Worm (Caenorhabditis elegans) whole organism, L1 larva: Measurements from ENCODE around the gene C04E6.4.
A peak's percentile ranks its signal among the peaks of the same experiment; 100 is the strongest.

Source experiments
- C34B4.2 ChIP-seq: sonication (generic microtip); optimal IDR thresholded peaks from 2 replicates; lab custom pipeline; 2017; ENCODE audit warnings: mild to moderate bottlenecking, missing genetic modification characterization, missing compliant biosample characterization
- Y116A8C.19 ChIP-seq: sonication (generic microtip); optimal IDR thresholded peaks from 2 replicates; lab custom pipeline; 2016; ENCODE audit warnings: missing compliant biosample characterization, missing genetic modification characterization, borderline replicate concordance
- alr-1 ChIP-seq: fragments of 200-800 bp; sonication (Bioruptor generic); optimal IDR thresholded peaks from 2 replicates; lab custom pipeline; 2018; ENCODE audit warnings: borderline replicate concordance, mild to moderate bottlenecking, missing genetic modification characterization, missing compliant biosample characterization
- ceh-63 ChIP-seq: fragments of 200-800 bp; sonication (Bioruptor generic); optimal IDR thresholded peaks from 2 replicates; lab custom pipeline; 2018; ENCODE audit warnings: mild to moderate bottlenecking, missing genetic modification characterization, missing compliant biosample characterization
- dpl-1 ChIP-seq, 3 experiments: fragments of 150-350 bp in 2 of 3; sonication (generic microtip) in 1 of 3; optimal IDR thresholded peaks; 2 replicates each; lab custom pipeline; 2014 to 2017; ENCODE audit warnings: missing biosample characterization in 3 of 3, missing genetic modification characterization in 3 of 3, missing genetic modification reagents in 3 of 3
- dsc-1 ChIP-seq: sonication (generic microtip); optimal IDR thresholded peaks from 2 replicates; lab custom pipeline; 2016; ENCODE audit warnings: mild to moderate bottlenecking, missing genetic modification characterization, missing compliant biosample characterization
- efl-1 ChIP-seq, 4 experiments: fragments of 150-350 bp; optimal IDR thresholded peaks in 3 of 4; peaks in 1 of 4; 1 replicate in 1 of 4; 2 replicates in 3 of 4; lab custom pipeline; 2014; ENCODE audit warnings: missing biosample characterization in 2 of 4, missing genetic modification characterization in 2 of 4, missing genetic modification reagents in 2 of 4
- egl-13 ChIP-seq: sonication (generic microtip); optimal IDR thresholded peaks from 2 replicates; lab custom pipeline; 2016; ENCODE audit warnings: missing genotype, missing genetic modification reagents, missing genetic modification characterization, missing compliant biosample characterization
- egl-27 ChIP-seq, 2 experiments: fragments of 150-350 bp in 1 of 2; sonication (generic microtip); optimal IDR thresholded peaks; 3 replicates each; lab custom pipeline; 2017 to 2018; ENCODE audit warnings: missing biosample characterization in 2 of 2, missing genetic modification characterization in 2 of 2, missing genetic modification reagents in 2 of 2
- elt-2 ChIP-seq: sonication (generic microtip); optimal IDR thresholded peaks from 2 replicates; lab custom pipeline; 2016; ENCODE audit warnings: missing genetic modification characterization, mild to moderate bottlenecking, inconsistent platforms, missing compliant biosample characterization, missing genetic modification reagents
- ets-5 ChIP-seq: fragments of 200-800 bp; sonication (Bioruptor generic); IDR thresholded peaks from 2 replicates; pipeline ENCODE4 v1.3.6; 2022; ENCODE audit warnings: missing genetic modification characterization, missing compliant biosample characterization
- fkh-4 ChIP-seq: sonication (generic microtip); optimal IDR thresholded peaks from 2 replicates; lab custom pipeline; 2016; ENCODE audit warnings: missing compliant biosample characterization, missing genetic modification characterization, borderline replicate concordance
- fos-1 ChIP-seq: fragments of 150-350 bp; optimal IDR thresholded peaks from 2 replicates; lab custom pipeline; 2014; ENCODE audit warnings: missing biosample characterization, missing genetic modification characterization
- grh-1 ChIP-seq: fragments of 200-800 bp; sonication (Bioruptor generic); IDR thresholded peaks from 2 replicates; pipeline ENCODE4 v1.3.6; 2022; ENCODE audit warnings: missing genetic modification reagents, missing genetic modification characterization, missing compliant biosample characterization
- hlh-4 ChIP-seq: sonication (generic microtip); optimal IDR thresholded peaks from 2 replicates; lab custom pipeline; 2016; ENCODE audit warnings: mild to moderate bottlenecking, missing genetic modification characterization, missing compliant biosample characterization
- jun-1 ChIP-seq: fragments of 150-350 bp; optimal IDR thresholded peaks from 2 replicates; lab custom pipeline; 2014; ENCODE audit warnings: missing biosample characterization, missing genetic modification reagents, missing genetic modification characterization
- lin-13 ChIP-seq: fragments of 150-350 bp; optimal IDR thresholded peaks from 2 replicates; lab custom pipeline; 2014; ENCODE audit warnings: missing biosample characterization, missing genetic modification reagents, missing genetic modification characterization
- lin-14 ChIP-seq: fragments of 200-800 bp; sonication (Bioruptor generic); optimal IDR thresholded peaks from 2 replicates; lab custom pipeline; 2018; ENCODE audit warnings: mild to moderate bottlenecking, missing genetic modification characterization, moderate library complexity, missing compliant biosample characterization
- mef-2 ChIP-seq: fragments of 150-350 bp; optimal IDR thresholded peaks from 2 replicates; lab custom pipeline; 2014; ENCODE audit warnings: missing biosample characterization, missing genetic modification characterization
- nhr-19 ChIP-seq: fragments of 200-800 bp; sonication (Bioruptor generic); conservative IDR thresholded peaks from 2 replicates; pipeline ENCODE4 v1.3.6; 2022; ENCODE audit warnings: missing genetic modification characterization, missing compliant biosample characterization
- nhr-76 ChIP-seq: sonication (generic microtip); optimal IDR thresholded peaks from 2 replicates; lab custom pipeline; 2017; ENCODE audit warnings: missing biosample characterization, missing genetic modification characterization
- nhr-85 ChIP-seq: sonication (generic microtip); peaks from one replicate; lab custom pipeline; 2016; ENCODE audit warnings: missing genetic modification characterization, inconsistent platforms, missing compliant biosample characterization
- nhr-90 ChIP-seq: sonication (generic microtip); optimal IDR thresholded peaks from 2 replicates; lab custom pipeline; 2016; ENCODE audit warnings: mild to moderate bottlenecking, missing genetic modification characterization, missing compliant biosample characterization; ENCODE audit not compliant: poor library complexity
- pag-3 ChIP-seq: sonication (generic microtip); optimal IDR thresholded peaks from 2 replicates; lab custom pipeline; 2017; ENCODE audit warnings: missing genetic modification characterization, mild to moderate bottlenecking, missing compliant biosample characterization, antibody characterized with exemption, borderline replicate concordance; ENCODE audit not compliant: insufficient read depth
- pqm-1 ChIP-seq: sonication (generic microtip); optimal IDR thresholded peaks from 3 replicates; lab custom pipeline; 2017; ENCODE audit warnings: missing biosample characterization, missing genetic modification characterization
- rnt-1 ChIP-seq: sonication (generic microtip); optimal IDR thresholded peaks from 2 replicates; lab custom pipeline; 2016; ENCODE audit warnings: mild to moderate bottlenecking, missing genetic modification characterization, moderate library complexity, missing compliant biosample characterization
- snpc-4 ChIP-seq: fragments of 150-350 bp; optimal IDR thresholded peaks from 2 replicates; lab custom pipeline; 2014; ENCODE audit warnings: missing biosample characterization, missing genetic modification characterization
- sox-4 ChIP-seq: sonication (generic microtip); optimal IDR thresholded peaks from 2 replicates; lab custom pipeline; 2016; ENCODE audit warnings: missing genetic modification characterization, missing compliant biosample characterization
- sptf-1 ChIP-seq: fragments of 150-350 bp; optimal IDR thresholded peaks from 2 replicates; lab custom pipeline; 2014; ENCODE audit warnings: missing biosample characterization, missing genetic modification characterization
- sup-37 ChIP-seq: fragments of 200-800 bp; sonication (Bioruptor generic); optimal IDR thresholded peaks from 2 replicates; lab custom pipeline; 2018; ENCODE audit warnings: mild to moderate bottlenecking, missing genetic modification characterization, missing compliant biosample characterization
- swsn-7 ChIP-seq: sonication (generic microtip); optimal IDR thresholded peaks from 2 replicates; lab custom pipeline; 2016; ENCODE audit warnings: missing genetic modification characterization, missing compliant biosample characterization
- tbx-2 ChIP-seq: sonication (generic microtip); optimal IDR thresholded peaks from 2 replicates; lab custom pipeline; 2016; ENCODE audit warnings: missing genetic modification characterization, missing compliant biosample characterization
- tlp-1 ChIP-seq: fragments of 150-350 bp; optimal IDR thresholded peaks from 2 replicates; lab custom pipeline; 2014; ENCODE audit warnings: missing biosample characterization, missing genetic modification characterization
- unc-62 ChIP-seq: fragments of 150-350 bp; optimal IDR thresholded peaks from 2 replicates; lab custom pipeline; 2014; ENCODE audit warnings: missing biosample characterization, missing genetic modification reagents, missing genetic modification characterization
- unc-86 ChIP-seq: sonication (generic microtip); optimal IDR thresholded peaks from 2 replicates; lab custom pipeline; 2016; ENCODE audit warnings: missing genetic modification characterization, missing compliant biosample characterization
- vab-15 ChIP-seq: sonication (generic microtip); optimal IDR thresholded peaks from 2 replicates; lab custom pipeline; 2017; ENCODE audit warnings: missing genotype, mild to moderate bottlenecking, missing genetic modification characterization, missing compliant biosample characterization
- zag-1 ChIP-seq: fragments of 150-350 bp; optimal IDR thresholded peaks from 2 replicates; lab custom pipeline; 2014; ENCODE audit warnings: missing biosample characterization, missing genetic modification characterization
- zip-4 ChIP-seq: fragments of 200-800 bp; sonication (Bioruptor generic); optimal IDR thresholded peaks from 2 replicates; lab custom pipeline; 2018; ENCODE audit warnings: mild to moderate bottlenecking, missing genetic modification characterization, moderate library complexity, missing compliant biosample characterization
- ztf-4 ChIP-seq: fragments of 150-350 bp; optimal IDR thresholded peaks from 2 replicates; lab custom pipeline; 2014; ENCODE audit warnings: missing biosample characterization, missing genetic modification characterization

C04E6.4 gene

ce11 chrV:5880064-5880463 lies 27.1 kb upstream of the C04E6.4 start, which contains the start of gene C02G6.3:
Gene C02G6.3, plus strand, starts transcription at chrV:5880364.
- no peak for TF ChIP-seq vab-15
- no peak for TF ChIP-seq jun-1 (tag; lab: Kevin White, UChicago)
- TF ChIP-seq swsn-7 (tag; lab: Kevin White, UChicago) = no peak

- TF ChIP-seq nhr-76 (tag; lab: Kevin White, UChicago) (no peak), unc-86 (no peak), elt-2 (peak; percentile 79)
Measured at ce11 chrV:5882429-5882828, 24.8 kb upstream of the C04E6.4 start.

- no peak for TF ChIP-seq Y116A8C.19 (tag; lab: Kevin White, UChicago)
- TF ChIP-seq egl-27 (tag; optimal IDR thresholded peaks at IDR 0.05; lab: Kevin White, UChicago) = no peak
- TF ChIP-seq pag-3 (tag; lab: Kevin White, UChicago) = no peak
- no peak for TF ChIP-seq sptf-1 (tag; lab: Kevin White, UChicago)
- no peak for TF ChIP-seq pqm-1 (tag; lab: Kevin White, UChicago)
- no peak for TF ChIP-seq lin-13 (GFP tag; lab: Kevin White, UChicago)
- TF ChIP-seq fos-1 (tag; lab: Kevin White, UChicago) = no peak
- TF ChIP-seq nhr-85 (tag; lab: Kevin White, UChicago) = no peak
- no peak for TF ChIP-seq dsc-1 (tag; lab: Kevin White, UChicago)
- TF ChIP-seq C34B4.2 = no peak
- TF ChIP-seq ets-5 = no peak
- no peak for TF ChIP-seq grh-1 (GFP tag; lab: Robert Waterston, UW)
- no peak for TF ChIP-seq vab-15
- no peak for TF ChIP-seq tlp-1 (tag; lab: Kevin White, UChicago)
- TF ChIP-seq hlh-4 (tag; lab: Kevin White, UChicago) = no peak
- TF ChIP-seq sox-4 = no peak
- no peak for TF ChIP-seq zip-4 (GFP tag; lab: Kevin White, UChicago)
Measured at ce11 chrV:5883735-5884134, 23.5 kb upstream of the C04E6.4 start, which contains the start of gene C04E6.8. Gene C04E6.8, minus strand, starts transcription at chrV:5883835.

- TF ChIP-seq dpl-1 (GFP tag; optimal IDR thresholded peaks at IDR 0.05; lab: Kevin White, UChicago) (no peak), efl-1 (optimal IDR thresholded peaks at IDR 0.05; lab: Kevin White, UChicago) (no peak), efl-1 (GFP tag; optimal IDR thresholded peaks at IDR 0.05 in 1 of 2; lab: Kevin White, UChicago) (peak in 1 of 2 experiments; percentile 86)
- TF ChIP-seq, all 84 proteins: peak for 1
Measured at ce11 chrV:5888820-5889219, 18.4 kb upstream of the C04E6.4 start.

- TF ChIP-seq egl-13 (tag; lab: Kevin White, UChicago) (no peak), nhr-19 (GFP tag; lab: Robert Waterston, UW) (no peak), sup-37 (GFP tag; lab: Kevin White, UChicago) (no peak), zag-1 (tag; lab: Kevin White, UChicago) (no peak), nhr-90 (tag; lab: Kevin White, UChicago) (no peak), lin-14 (GFP tag; lab: Kevin White, UChicago) (peak; percentile 67), unc-62 (no peak), ztf-4 (tag; lab: Kevin White, UChicago) (no peak), tbx-2 (tag; lab: Kevin White, UChicago) (no peak), rnt-1 (tag; lab: Kevin White, UChicago) (peak; percentile 6), ceh-63 (GFP tag; lab: Kevin White, UChicago) (no peak), jun-1 (tag; lab: Kevin White, UChicago) (no peak), dpl-1 (GFP tag; optimal IDR thresholded peaks at IDR 0.05; lab: Kevin White, UChicago) (no peak), snpc-4 (tag; lab: Kevin White, UChicago) (no peak), fkh-4 (tag; lab: Kevin White, UChicago) (no peak), mef-2 (tag; lab: Kevin White, UChicago) (no peak), alr-1 (tag; lab: Kevin White, UChicago) (no peak)
Measured at ce11 chrV:5891204-5891603, 16.0 kb upstream of the C04E6.4 start.
